Fruit fly (Drosophila melanogaster) whole organism, wandering third instar larva: ENCODE measurements around the gene mtSSB.

Experiments used
- Abd-B ChIP-seq: fragments of >200 bp; optimal IDR thresholded peaks from 2 replicates; lab custom pipeline; 2017; ENCODE audit warnings: missing biosample characterization, missing genetic modification characterization
- Dfd ChIP-seq: fragments of >200 bp; optimal IDR thresholded peaks from 2 replicates; lab custom pipeline; 2017; ENCODE audit warnings: missing biosample characterization, missing genetic modification characterization
- Sp1 ChIP-seq: fragments of 200-800 bp; sonication (Bioruptor generic); optimal IDR thresholded peaks from 3 replicates; lab custom pipeline; 2019; ENCODE audit warnings: missing biosample characterization, mild to moderate bottlenecking, missing genetic modification characterization, moderate library complexity
- psq ChIP-seq: fragments of 200-800 bp; sonication (Bioruptor generic); optimal IDR thresholded peaks from 3 replicates; lab custom pipeline; 2017; ENCODE audit warnings: missing biosample characterization, mild to moderate bottlenecking, missing genetic modification characterization, moderate library complexity

dm6 chr3R:16253427-16253883 is 48.4 kb upstream of the mtSSB start:
- no peak for TF ChIP-seq Abd-B (GFP tag; lab: Kevin White, UChicago)
- peak; percentile 81 for TF ChIP-seq psq (GFP tag; lab: Kevin White, UChicago)
- TF ChIP-seq Dfd: no peak
- TF ChIP-seq Sp1 (GFP tag; lab: Kevin White, UChicago): peak; percentile 90
